Worm (Caenorhabditis elegans): ENCODE measurements around the gene W02C12.2.
A peak's percentile ranks its signal among the peaks of the same experiment; 100 is the strongest.

The W02C12.2 gene

DNA sequence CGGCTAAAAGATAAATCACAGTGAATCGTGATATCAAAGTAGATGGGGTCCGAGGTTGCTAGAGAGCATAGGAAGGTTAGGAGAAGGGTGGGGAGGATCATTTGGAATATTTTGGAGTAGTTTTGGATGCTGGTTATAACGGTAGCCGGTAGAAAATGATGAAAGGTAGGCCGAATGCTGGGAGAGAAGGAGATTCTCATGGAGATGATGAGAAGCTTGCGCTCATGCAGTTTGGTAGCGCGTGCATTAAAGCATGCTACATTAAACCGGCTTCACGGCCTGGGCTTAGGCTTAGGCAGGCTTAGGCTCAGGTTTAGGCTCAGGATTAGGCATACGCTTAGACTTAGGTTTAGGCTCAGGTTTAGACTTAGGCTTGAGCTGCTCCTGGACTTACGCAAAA lies 13.5 kb downstream of the W02C12.2 start, which contains the start of gene F47C12.13:
TSS of gene F47C12.13 (minus strand) at position 101 of the 400 bp plus-strand sequence.
- TF ChIP-seq hlh-11 (tag; optimal IDR thresholded peaks at IDR 0.05) (no peak), unc-62 (GFP tag; optimal IDR thresholded peaks at IDR 0.05 in 1 of 2) (peak in 1 of 2 experiments; percentile 0), unc-62 (tag; optimal IDR thresholded peaks at IDR 0.05) (no peak)

DNA sequence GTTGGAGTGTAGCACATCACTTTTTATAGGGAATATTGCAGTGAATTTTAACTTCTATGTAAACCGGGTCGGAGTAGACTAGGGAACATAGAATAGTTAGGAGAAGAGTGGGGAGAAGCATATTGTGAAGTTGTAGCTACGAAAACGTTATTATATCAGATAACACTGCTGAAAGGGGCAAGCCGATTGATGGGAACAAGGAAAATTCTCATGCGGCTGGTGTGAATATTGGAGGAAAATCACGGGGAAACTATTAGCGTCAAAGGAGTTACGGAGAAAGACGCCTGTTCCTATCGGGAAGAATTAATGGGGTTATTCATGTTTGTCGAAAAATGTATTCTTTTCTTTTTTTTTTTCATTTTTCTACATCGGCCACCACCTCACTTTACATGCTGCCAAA lies 14.5 kb downstream of the W02C12.2 start, which contains the start of gene F47C12.6:
TSS of gene F47C12.6 (minus strand) at position 101 of the 400 bp plus-strand sequence.
- no peak for TF ChIP-seq ces-1 (GFP tag; optimal IDR thresholded peaks at IDR 0.05)
- TF ChIP-seq tra-1 (GFP tag; IDR thresholded peaks at IDR 0.05): no peak
- TF ChIP-seq ama-1 (optimal IDR thresholded peaks at IDR 0.05): no peak
- TF ChIP-seq zip-11 (GFP tag; IDR thresholded peaks at IDR 0.05): no peak
- TF ChIP-seq hmg-1.1 (GFP tag; IDR thresholded peaks at IDR 0.05): no peak
- TF ChIP-seq F44E2.7 (GFP tag; IDR thresholded peaks at IDR 0.05): no peak
- TF ChIP-seq unc-130 (GFP tag; optimal IDR thresholded peaks at IDR 0.05): no peak
- TF ChIP-seq aha-1 (tag): no peak
- no peak for TF ChIP-seq madf-5 (GFP tag; IDR thresholded peaks at IDR 0.05)
- no peak for TF ChIP-seq daf-16 (GFP tag; optimal IDR thresholded peaks at IDR 0.05)
- no peak for TF ChIP-seq daf-16 (tag; optimal IDR thresholded peaks at IDR 0.05)

DNA sequence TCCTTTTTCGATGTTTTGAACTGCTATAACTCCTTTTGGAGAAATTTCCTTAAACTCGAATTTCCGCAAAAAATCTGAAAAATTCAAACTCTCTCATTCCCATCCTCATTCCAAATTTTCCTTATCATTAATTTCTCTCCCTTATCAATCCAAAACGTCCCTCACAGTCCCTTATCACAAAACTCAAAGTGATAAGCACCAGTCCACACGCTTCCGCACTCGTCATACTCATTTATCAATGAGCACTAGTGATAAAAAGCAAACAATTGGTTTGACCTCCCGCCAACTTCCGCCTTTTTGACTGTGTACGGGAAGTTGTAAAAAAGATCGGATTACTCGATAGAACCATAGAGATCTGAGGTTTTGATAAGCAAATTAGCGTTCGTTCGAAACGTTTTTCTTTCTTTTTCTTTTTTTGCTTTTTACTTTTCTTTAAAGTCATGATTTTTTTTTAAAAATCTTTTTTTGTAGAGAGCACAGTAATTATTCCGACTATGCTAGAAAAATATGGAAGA lies 19.1 kb downstream of the W02C12.2 start, which contains the start of gene clec-78:
TSS of gene clec-78 (plus strand) at position 465 of the 515 bp plus-strand sequence.
- TF ChIP-seq pqm-1 (tag; optimal IDR thresholded peaks at IDR 0.05) (peak; percentile 99), php-3 (GFP tag; IDR thresholded peaks at IDR 0.05) (peak; percentile 83), lin-38 (GFP tag; IDR thresholded peaks at IDR 0.05) (no peak), ZK337.2 (GFP tag; IDR thresholded peaks at IDR 0.05) (no peak), mxl-3 (GFP tag; optimal IDR thresholded peaks at IDR 0.05) (peak; percentile 43), fkh-10 (GFP tag; optimal IDR thresholded peaks at IDR 0.05) (no peak), jun-1 (tag; optimal IDR thresholded peaks at IDR 0.05) (peak; percentile 79), pha-4 (GFP tag; IDR thresholded peaks at IDR 0.05) (no peak), pha-4 (tag; optimal IDR thresholded peaks at IDR 0.05) (no peak), nhr-42 (GFP tag; IDR thresholded peaks at IDR 0.05) (no peak), ama-1 (optimal IDR thresholded peaks at IDR 0.05) (no peak), F37D6.2 (tag; optimal IDR thresholded peaks at IDR 0.05) (no peak), dmd-6 (GFP tag; IDR thresholded peaks at IDR 0.05) (peak; percentile 95), nhr-28 (tag; optimal IDR thresholded peaks at IDR 0.05) (peak; percentile 96), mes-2 (tag; optimal IDR thresholded peaks at IDR 0.05; ENCODE audit: poor library complexity, severe bottlenecking) (peak; percentile 40), tra-1 (GFP tag; IDR thresholded peaks at IDR 0.05) (peak; percentile 84), lin-1 (GFP tag; IDR thresholded peaks at IDR 0.05) (peak; percentile 88), lin-15B (tag; optimal IDR thresholded peaks at IDR 0.05) (no peak), ceh-62 (tag; optimal IDR thresholded peaks at IDR 0.05) (no peak), mep-1 (tag; optimal IDR thresholded peaks at IDR 0.05) (no peak), nhr-77 (tag; optimal IDR thresholded peaks at IDR 0.05) (peak; percentile 85), F44E2.7 (GFP tag; IDR thresholded peaks at IDR 0.05) (no peak), D1046.2 (GFP tag; IDR thresholded peaks at IDR 0.05) (no peak), daf-12 (tag; optimal IDR thresholded peaks at IDR 0.05) (no peak), nhr-6 (tag; optimal IDR thresholded peaks at IDR 0.05) (peak; percentile 39), daf-16 (GFP tag; optimal IDR thresholded peaks at IDR 0.05) (no peak), daf-16 (tag; optimal IDR thresholded peaks at IDR 0.05) (peak; percentile 78), cey-2 (tag; optimal IDR thresholded peaks at IDR 0.05; ENCODE audit: borderline replicate concordance, insufficient read depth) (no peak), hlh-11 (tag; optimal IDR thresholded peaks at IDR 0.05) (peak; percentile 79), nhr-41 (GFP tag; IDR thresholded peaks at IDR 0.05) (peak; percentile 78), ceh-28 (tag; optimal IDR thresholded peaks at IDR 0.05) (no peak), dpl-1 (GFP tag; optimal IDR thresholded peaks at IDR 0.05) (no peak)
